Worm (Caenorhabditis elegans): ENCODE measurements around the gene ubl-1.

DNA sequence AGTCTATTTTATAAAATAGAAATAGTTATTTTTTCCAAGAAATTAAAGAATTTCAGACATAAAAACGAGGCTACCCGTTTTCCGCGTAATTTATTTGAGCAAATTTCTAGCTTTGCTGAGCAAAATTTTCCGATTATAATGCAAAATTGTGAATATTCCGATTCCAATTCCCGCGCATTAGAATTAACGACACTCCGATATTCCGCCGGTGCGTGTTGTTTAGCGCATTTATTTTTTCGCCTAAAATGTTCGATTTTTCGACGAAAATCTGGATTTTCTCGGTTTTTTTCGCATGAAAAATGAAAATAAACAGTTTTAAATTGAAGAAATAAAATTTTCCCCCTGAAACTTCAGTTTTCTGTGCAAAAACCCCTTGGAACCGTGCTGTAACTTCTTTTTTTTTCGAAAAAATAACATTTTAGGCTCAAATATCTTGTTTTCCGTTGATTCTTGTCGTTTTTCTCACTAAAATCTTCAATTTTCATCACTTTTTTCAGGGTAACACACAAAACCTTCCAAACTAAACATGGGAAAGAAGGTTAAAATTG lies 2.0 kb downstream of the ubl-1 start, which contains the start of gene H06I04.3:
- TF ChIP-seq W03F9.2 (tag; optimal IDR thresholded peaks at IDR 0.05) (no peak), him-1 (tag; optimal IDR thresholded peaks at IDR 0.05) (no peak)

Data from whole organism, L4/young adult.